Worm (Caenorhabditis elegans) whole organism, mixed stage, embryonic: ENCODE measurements around the gene C50B6.9.
A peak's percentile ranks its signal among the peaks of the same experiment; 100 is the strongest.

ENCODE experiments used
- M03D4.4 ChIP-seq: sonication (generic microtip); optimal IDR thresholded peaks from 2 replicates; lab custom pipeline; 2017; ENCODE audit warnings: mild to moderate bottlenecking, missing genetic modification characterization, missing compliant biosample characterization
- bed-3 ChIP-seq: fragments of 200-800 bp; sonication (Bioruptor generic); optimal IDR thresholded peaks from 3 replicates; lab custom pipeline; 2018; ENCODE audit warnings: mild to moderate bottlenecking, missing genetic modification characterization, moderate library complexity, missing compliant biosample characterization
- blmp-1 ChIP-seq: fragments of 150-350 bp; optimal IDR thresholded peaks from 2 replicates; lab custom pipeline; 2014; ENCODE audit warnings: missing biosample characterization, missing genetic modification characterization
- ceh-39 ChIP-seq: fragments of 150-350 bp; optimal IDR thresholded peaks from 2 replicates; lab custom pipeline; 2014; ENCODE audit warnings: missing biosample characterization, missing genetic modification characterization
- ceh-43 ChIP-seq: fragments of 200-800 bp; sonication (Bioruptor generic); optimal IDR thresholded peaks from 2 replicates; lab custom pipeline; 2018; ENCODE audit warnings: mild to moderate bottlenecking, missing genetic modification characterization, moderate library complexity, missing compliant biosample characterization
- ceh-83 ChIP-seq: fragments of 200-800 bp; sonication (Bioruptor generic); optimal IDR thresholded peaks from 2 replicates; lab custom pipeline; 2018; ENCODE audit warnings: mild to moderate bottlenecking, missing genetic modification characterization, missing compliant biosample characterization
- ces-1 ChIP-seq: fragments of 150-350 bp; optimal IDR thresholded peaks from 2 replicates; lab custom pipeline; 2014; ENCODE audit warnings: missing biosample characterization, missing genetic modification reagents, missing genetic modification characterization
- cnd-1 ChIP-seq: fragments of 200-800 bp; sonication (Bioruptor generic); optimal IDR thresholded peaks from 2 replicates; lab custom pipeline; 2018; ENCODE audit warnings: mild to moderate bottlenecking, missing genetic modification characterization, missing compliant biosample characterization
- elt-1 ChIP-seq: sonication (generic microtip); optimal IDR thresholded peaks from 2 replicates; lab custom pipeline; 2017; ENCODE audit warnings: missing genetic modification characterization, mild to moderate bottlenecking, missing compliant biosample characterization, antibody characterized with exemption, moderate library complexity, borderline replicate concordance; ENCODE audit not compliant: insufficient read depth
- elt-3 ChIP-seq: fragments of 150-350 bp; optimal IDR thresholded peaks from 2 replicates; lab custom pipeline; 2014; ENCODE audit warnings: missing biosample characterization, missing genetic modification characterization
- flh-1 ChIP-seq: fragments of 200-800 bp; sonication (Bioruptor generic); optimal IDR thresholded peaks from 2 replicates; lab custom pipeline; 2018; ENCODE audit warnings: mild to moderate bottlenecking, missing genetic modification characterization, moderate library complexity, missing compliant biosample characterization
- ham-2 ChIP-seq: fragments of 200-800 bp; sonication (Bioruptor generic); optimal IDR thresholded peaks from 2 replicates; lab custom pipeline; 2018; ENCODE audit warnings: mild to moderate bottlenecking, missing genetic modification characterization, missing compliant biosample characterization
- hlh-1 ChIP-seq: fragments of 150-350 bp; optimal IDR thresholded peaks from 2 replicates; lab custom pipeline; 2014; ENCODE audit warnings: missing biosample characterization, missing genetic modification reagents, missing genetic modification characterization
- lsy-2 ChIP-seq: fragments of 150-350 bp; optimal IDR thresholded peaks from 2 replicates; lab custom pipeline; 2014; ENCODE audit warnings: missing biosample characterization, missing genetic modification characterization
- mab-5 ChIP-seq: fragments of 150-350 bp; optimal IDR thresholded peaks from 2 replicates; lab custom pipeline; 2014; ENCODE audit warnings: missing biosample characterization, missing genetic modification characterization
- mep-1 ChIP-seq: fragments of 150-350 bp; optimal IDR thresholded peaks from 2 replicates; lab custom pipeline; 2017; ENCODE audit warnings: missing biosample characterization, missing genetic modification reagents, missing genetic modification characterization, inconsistent platforms
- nhr-2 ChIP-seq: fragments of 150-350 bp; optimal IDR thresholded peaks from 2 replicates; lab custom pipeline; 2014; ENCODE audit warnings: missing biosample characterization, missing genetic modification characterization
- nhr-237 ChIP-seq: fragments of 150-350 bp; optimal IDR thresholded peaks from 2 replicates; lab custom pipeline; 2014; ENCODE audit warnings: missing biosample characterization, missing genetic modification characterization
- nhr-28 ChIP-seq: fragments of 150-350 bp; optimal IDR thresholded peaks from 2 replicates; lab custom pipeline; 2014; ENCODE audit warnings: missing biosample characterization, missing genetic modification characterization
- nhr-76 ChIP-seq: sonication (generic microtip); optimal IDR thresholded peaks from 2 replicates; lab custom pipeline; 2017; ENCODE audit warnings: missing biosample characterization, missing genetic modification characterization
- pha-4 ChIP-seq: fragments of 150-350 bp; optimal IDR thresholded peaks from 2 replicates; lab custom pipeline; 2018; ENCODE audit warnings: missing biosample characterization, missing genetic modification reagents, missing genetic modification characterization
- sem-2 ChIP-seq: fragments of 200-800 bp; sonication (Bioruptor generic); optimal IDR thresholded peaks from 2 replicates; lab custom pipeline; 2018; ENCODE audit warnings: mild to moderate bottlenecking, missing genetic modification characterization, missing compliant biosample characterization
- sptf-1 ChIP-seq: sonication (generic microtip); optimal IDR thresholded peaks from 2 replicates; lab custom pipeline; 2017; ENCODE audit warnings: mild to moderate bottlenecking, missing genetic modification characterization, moderate library complexity, missing compliant biosample characterization
- tbx-8 ChIP-seq: fragments of 200-800 bp; sonication (Bioruptor generic); optimal IDR thresholded peaks from 2 replicates; lab custom pipeline; 2018; ENCODE audit warnings: mild to moderate bottlenecking, missing genetic modification characterization, moderate library complexity, missing compliant biosample characterization
- unc-120 ChIP-seq: sonication (generic microtip); optimal IDR thresholded peaks from 2 replicates; lab custom pipeline; 2017; ENCODE audit warnings: missing genetic modification characterization, missing compliant biosample characterization; ENCODE audit not compliant: poor library complexity, severe bottlenecking
- unc-39 ChIP-seq: fragments of 150-350 bp; optimal IDR thresholded peaks from 2 replicates; lab custom pipeline; 2014; ENCODE audit warnings: missing biosample characterization, missing genetic modification characterization
- zip-8 ChIP-seq: fragments of 150-350 bp; optimal IDR thresholded peaks from 2 replicates; lab custom pipeline; 2014; ENCODE audit warnings: missing biosample characterization, missing genetic modification characterization
- ztf-11 ChIP-seq: fragments of 150-350 bp; optimal IDR thresholded peaks from 2 replicates; lab custom pipeline; 2014; ENCODE audit warnings: missing biosample characterization, missing genetic modification characterization

C50B6.9 gene

DNA sequence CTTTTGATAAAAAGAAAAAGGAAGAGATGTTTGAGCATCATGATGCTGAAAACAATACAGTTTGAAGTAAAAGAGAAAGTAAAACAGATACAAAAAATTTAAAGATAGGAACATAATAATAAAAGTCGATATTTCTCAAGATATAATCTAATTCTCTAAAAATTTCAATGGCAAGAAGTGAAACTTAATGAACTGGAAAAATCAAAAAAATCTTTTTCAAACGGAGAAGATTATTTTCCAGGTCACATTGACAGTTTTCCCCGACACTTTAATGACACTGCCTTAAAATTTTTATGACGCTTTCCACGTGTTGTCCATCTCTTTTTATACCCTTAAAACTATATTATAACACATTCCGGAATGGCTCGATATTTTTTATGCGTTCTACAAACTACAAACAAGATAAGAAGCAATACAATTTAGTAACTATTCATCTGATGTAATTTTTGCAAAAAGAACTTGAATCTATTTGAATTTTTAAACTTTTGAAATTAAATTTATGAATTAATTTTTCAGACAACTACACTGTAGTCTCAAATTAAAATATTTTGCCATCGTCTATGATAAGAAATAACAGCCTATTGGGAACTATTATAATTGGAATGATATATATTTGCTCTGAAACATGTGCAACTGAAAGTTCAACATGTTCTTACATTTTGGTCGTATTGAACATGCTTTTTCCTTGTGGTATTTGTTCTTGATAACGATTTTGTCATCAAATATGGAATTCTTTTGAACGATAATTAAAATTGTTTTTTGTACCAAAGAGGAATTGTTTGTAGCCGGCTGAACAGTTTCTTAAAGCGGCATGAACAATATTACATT, 11.0 kb upstream of the C50B6.9 start, which contains the start of gene C50B6.7:
C50B6.7 (minus strand) TSS at position 51 of the 828 bp plus-strand sequence.
- no peak for TF ChIP-seq tbx-8 (GFP tag; lab: Kevin White, UChicago)
- TF ChIP-seq hlh-1 (tag; lab: Kevin White, UChicago), result no peak
- no peak for TF ChIP-seq zip-8 (tag; lab: Kevin White, UChicago)
- TF ChIP-seq sptf-1 (tag; lab: Kevin White, UChicago), result no peak
- no peak for TF ChIP-seq elt-3
- no peak for TF ChIP-seq mep-1 (tag; lab: Kevin White, UChicago)
- no peak for TF ChIP-seq ceh-83 (GFP tag; lab: Kevin White, UChicago)
- no peak for TF ChIP-seq lsy-2
- TF ChIP-seq flh-1 (GFP tag; lab: Kevin White, UChicago), result no peak

DNA sequence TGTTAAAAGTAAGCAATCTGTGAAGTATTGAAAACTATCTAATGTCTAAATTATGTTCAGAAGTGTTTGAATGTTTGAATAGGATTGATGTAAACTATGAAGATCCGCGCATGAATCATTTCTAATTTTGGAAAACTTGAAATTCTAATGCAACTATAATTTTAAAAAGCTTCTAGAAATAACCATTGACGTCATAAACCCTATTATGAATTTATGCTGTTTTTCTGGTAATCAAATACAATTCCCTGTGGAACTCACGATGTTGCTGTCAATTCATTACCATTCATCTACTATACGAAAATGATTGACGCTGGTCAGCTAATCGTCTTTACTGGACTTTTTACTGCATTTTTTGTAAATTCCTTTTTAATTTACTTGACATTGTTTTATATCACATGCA, 8.7 kb upstream of the C50B6.9 start, which contains the start of gene str-37:
str-37 (plus strand) TSS at position 301 of the 400 bp plus-strand sequence.
- TF ChIP-seq sem-2, result no peak
- TF ChIP-seq nhr-237 (tag; lab: Kevin White, UChicago), result no peak
- TF ChIP-seq ces-1 (GFP tag; lab: Kevin White, UChicago), result no peak
- TF ChIP-seq hlh-1 (tag; lab: Kevin White, UChicago), result no peak
- no peak for TF ChIP-seq flh-1 (GFP tag; lab: Kevin White, UChicago)
- TF ChIP-seq nhr-76 (tag; lab: Kevin White, UChicago), result no peak
- no peak for TF ChIP-seq elt-3
- no peak for TF ChIP-seq cnd-1 (tag; lab: Kevin White, UChicago)
- no peak for TF ChIP-seq lsy-2
- no peak for TF ChIP-seq M03D4.4 (tag; lab: Kevin White, UChicago)
- TF ChIP-seq ham-2 (GFP tag; lab: Kevin White, UChicago), result no peak
- no peak for TF ChIP-seq unc-120 (tag; lab: Kevin White, UChicago)
- TF ChIP-seq blmp-1, result no peak
- TF ChIP-seq nhr-28 (tag; lab: Kevin White, UChicago), result no peak
- no peak for TF ChIP-seq ztf-11 (tag; lab: Kevin White, UChicago)
- no peak for TF ChIP-seq mep-1 (tag; lab: Kevin White, UChicago)

DNA sequence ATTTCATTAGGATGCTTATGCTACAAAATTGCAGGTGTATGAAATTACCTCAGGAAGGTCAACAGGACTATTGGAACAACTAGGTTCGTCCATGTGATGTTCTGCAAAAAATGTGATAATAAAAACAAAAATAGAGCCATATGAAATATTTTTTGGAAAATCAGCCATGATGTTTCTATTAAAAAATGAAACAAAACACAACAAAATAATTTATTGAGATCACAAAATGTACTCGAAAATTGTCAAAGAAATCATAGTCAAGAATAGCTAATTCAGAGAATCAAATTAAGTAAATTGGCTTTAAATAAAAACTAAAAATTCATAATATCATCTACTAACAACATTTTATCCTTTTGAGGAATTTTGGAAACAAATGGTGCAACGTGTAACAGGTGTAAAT, 5.2 kb upstream of the C50B6.9 start, which contains the start of gene nhr-129:
nhr-129 (minus strand) TSS at position 101 of the 400 bp plus-strand sequence.
- TF ChIP-seq ceh-39 (tag; lab: Kevin White, UChicago) (no peak), tbx-8 (GFP tag; lab: Kevin White, UChicago) (no peak), sem-2 (no peak), blmp-1 (no peak), sptf-1 (tag; lab: Kevin White, UChicago) (no peak), mab-5 (tag; lab: Kevin White, UChicago) (no peak), flh-1 (GFP tag; lab: Kevin White, UChicago) (no peak), pha-4 (no peak), cnd-1 (tag; lab: Kevin White, UChicago) (no peak), unc-39 (tag; lab: Kevin White, UChicago) (no peak), bed-3 (GFP tag; lab: Kevin White, UChicago) (no peak), ceh-43 (no peak), lsy-2 (no peak), ham-2 (GFP tag; lab: Kevin White, UChicago) (no peak), nhr-28 (tag; lab: Kevin White, UChicago) (no peak), nhr-2 (tag; lab: Kevin White, UChicago) (no peak), unc-120 (tag; lab: Kevin White, UChicago) (no peak), mep-1 (tag; lab: Kevin White, UChicago) (no peak)

DNA sequence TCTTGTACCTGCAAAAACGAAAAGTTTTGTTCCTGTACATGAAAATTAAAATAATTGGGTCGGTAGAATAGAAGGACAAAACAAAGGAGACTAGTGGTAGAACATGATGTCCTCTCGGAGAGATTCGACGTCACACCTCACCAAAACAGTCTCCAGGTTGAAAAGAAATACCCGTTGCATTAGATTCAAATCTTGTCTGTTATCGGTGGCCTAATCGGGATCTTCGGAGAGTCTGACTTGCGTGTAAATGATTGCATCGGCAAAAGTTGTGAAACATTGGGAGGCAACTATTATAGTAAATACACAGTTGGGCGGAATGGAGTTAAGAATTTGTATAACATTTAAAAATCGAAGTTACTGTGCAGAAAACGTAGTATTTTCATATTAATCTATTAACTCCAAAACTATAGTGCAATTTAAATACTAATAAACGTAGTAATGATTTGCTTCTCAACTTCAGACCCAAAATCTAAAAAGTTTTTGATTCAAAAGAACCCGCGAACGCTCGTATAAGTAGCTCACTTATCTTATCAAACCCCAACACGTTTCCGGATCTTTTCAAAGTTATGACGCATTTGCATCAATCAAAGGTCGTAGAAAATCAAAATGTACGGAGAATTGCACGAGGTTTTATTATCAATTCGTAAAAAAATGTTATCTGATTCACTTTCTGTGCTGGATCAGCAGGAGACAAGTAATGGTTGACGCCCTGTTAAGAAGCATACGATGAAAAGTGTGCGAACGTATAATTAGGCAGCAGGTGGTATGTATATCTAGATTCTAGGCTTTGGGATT, 2.6 kb upstream of the C50B6.9 start, which contains the start of gene nhr-168:
nhr-168 (minus strand) TSS at position 486 of the 795 bp plus-strand sequence.
- TF ChIP-seq tbx-8 (GFP tag; lab: Kevin White, UChicago) (no peak), elt-1 (tag; lab: Kevin White, UChicago) (peak; percentile 94)
